Fruit fly (Drosophila melanogaster): ENCODE measurements around the gene Axn.

The Axn gene

DNA sequence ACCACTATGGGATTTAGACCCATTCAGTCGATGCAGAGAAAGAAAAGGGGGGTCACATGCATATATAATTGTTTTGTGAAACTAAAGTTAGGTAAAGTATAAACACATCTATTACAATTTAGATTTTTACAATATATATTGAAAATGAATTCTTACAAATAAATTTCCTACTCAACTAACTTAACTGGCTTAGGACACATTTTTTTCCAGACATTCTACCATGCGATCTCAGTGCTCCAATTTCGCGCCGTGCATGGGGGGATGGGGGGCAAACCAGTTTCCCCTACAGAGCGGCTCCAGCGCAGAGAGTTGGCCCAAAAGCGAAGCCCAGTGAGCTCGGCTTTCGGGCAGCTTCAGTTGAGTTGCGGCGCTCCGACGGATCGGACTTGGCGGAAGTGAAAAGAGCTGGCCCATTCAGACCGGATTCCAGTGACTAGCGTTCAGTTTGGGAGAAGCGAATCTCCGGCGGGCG, 39.5 kb upstream of the Axn start, which contains the start of gene CG7896:
Gene CG7896, plus strand, starts transcription at position 354 of the 472 bp plus-strand sequence.
- no peak for TF ChIP-seq Bgb (GFP tag; IDR thresholded peaks at IDR 0.05; ENCODE audit: partially characterized antibody)
- peak; percentile 67; the same call in 1 of the 2 replicates for TF ChIP-seq ranshi (GFP tag; IDR thresholded peaks at IDR 0.05)
- TF ChIP-seq tgo (GFP tag; IDR thresholded peaks at IDR 0.05) = peak; percentile 88
- TF ChIP-seq h (optimal IDR thresholded peaks at IDR 0.05) = no peak
- TF ChIP-seq fd3F (GFP tag; optimal IDR thresholded peaks at IDR 0.05) = peak; percentile 41
- no peak for TF ChIP-seq CG6654 (GFP tag; optimal IDR thresholded peaks at IDR 0.05)
- no peak for TF ChIP-seq run (tag; optimal IDR thresholded peaks at IDR 0.05)
- TF ChIP-seq CG6683 (GFP tag; optimal IDR thresholded peaks at IDR 0.05) = no peak
- no peak for TF ChIP-seq hbn (GFP tag; IDR thresholded peaks at IDR 0.05; ENCODE audit: partially characterized antibody)
- peak; percentile 55 for TF ChIP-seq CG10267 (tag; optimal IDR thresholded peaks at IDR 0.05)
- peak; percentile 59 for TF ChIP-seq fd96Cb (tag; optimal IDR thresholded peaks at IDR 0.05)
- 0 out of 2 replicates have a peak, but pooled peaks have one; percentile 52 for TF ChIP-seq Nf-YA (GFP tag; IDR thresholded peaks at IDR 0.05)
- TF ChIP-seq mam (GFP tag; optimal IDR thresholded peaks at IDR 0.05) = no peak
- peak; percentile 20 for TF ChIP-seq CG30431 (GFP tag; optimal IDR thresholded peaks at IDR 0.05)
- peak; percentile 69 for TF ChIP-seq CG14014 (GFP tag; IDR thresholded peaks at IDR 0.05)
- peak; percentile 27 for TF ChIP-seq CG12071 (GFP tag; optimal IDR thresholded peaks at IDR 0.05)
- no peak for TF ChIP-seq tup (GFP tag; optimal IDR thresholded peaks at IDR 0.05)
- no peak for TF ChIP-seq Poxn (GFP tag; IDR thresholded peaks at IDR 0.05)
- TF ChIP-seq CG3838 (GFP tag; optimal IDR thresholded peaks at IDR 0.05) = no peak
- peak; percentile 37 for TF ChIP-seq sqz (GFP tag; optimal IDR thresholded peaks at IDR 0.05)
- no peak for TF ChIP-seq CG12744 (GFP tag; optimal IDR thresholded peaks at IDR 0.05)
- TF ChIP-seq Xbp1 (GFP tag; optimal IDR thresholded peaks at IDR 0.05) = peak; percentile 64
- no peak for TF ChIP-seq Hey (tag; optimal IDR thresholded peaks at IDR 0.05)
- TF ChIP-seq crp (GFP tag; optimal IDR thresholded peaks at IDR 0.05) = peak in 1 of 2 experiments; percentile 11
- TF ChIP-seq maf-S (GFP tag; optimal IDR thresholded peaks at IDR 0.05) = no peak
- peak; percentile 71; the same call in 2 of the 3 replicates for TF ChIP-seq CG34422 (GFP tag; IDR thresholded peaks at IDR 0.05)
- TF ChIP-seq zf30C (GFP tag; optimal IDR thresholded peaks at IDR 0.05) = peak; percentile 75
- TF ChIP-seq trh (GFP tag; optimal IDR thresholded peaks at IDR 0.05) = no peak
- TF ChIP-seq Gsc (GFP tag; IDR thresholded peaks at IDR 0.05) = peak; percentile 62
- TF ChIP-seq Ada2b (GFP tag; IDR thresholded peaks at IDR 0.05) = peak; percentile 76
- no peak for TF ChIP-seq CrebB (tag; optimal IDR thresholded peaks at IDR 0.05)
- TF ChIP-seq grau (tag; optimal IDR thresholded peaks at IDR 0.05) = peak; percentile 69
- TF ChIP-seq CG2199 (GFP tag; IDR thresholded peaks at IDR 0.05) = no peak
- TF ChIP-seq CG17359 (tag; optimal IDR thresholded peaks at IDR 0.05) = peak; percentile 48
- peak; percentile 69 for TF ChIP-seq CG4424 (GFP tag; optimal IDR thresholded peaks at IDR 0.05)
- peak; percentile 71; the same call in 1 of the 2 replicates for TF ChIP-seq gsb (GFP tag; IDR thresholded peaks at IDR 0.05)
- TF ChIP-seq org-1 (GFP tag; optimal IDR thresholded peaks at IDR 0.05) = peak; percentile 63
- no peak for TF ChIP-seq HmgD (GFP tag; optimal IDR thresholded peaks at IDR 0.05)
- TF ChIP-seq tap (tag; optimal IDR thresholded peaks at IDR 0.05) = peak; percentile 48
- TF ChIP-seq pzg (GFP tag; optimal IDR thresholded peaks at IDR 0.05) = no peak
- peak; percentile 53 for TF ChIP-seq NfI (GFP tag; optimal IDR thresholded peaks at IDR 0.05)
- TF ChIP-seq Ets97D (GFP tag; optimal IDR thresholded peaks at IDR 0.05) = no peak
- TF ChIP-seq Nf-YC (tag; optimal IDR thresholded peaks at IDR 0.05) = peak; percentile 70
- 0 out of 2 replicates have a peak, but pooled peaks have one; percentile 22 for TF ChIP-seq rib (GFP tag; IDR thresholded peaks at IDR 0.05)
- peak; percentile 86; the same call in 3 of the 4 replicates for TF ChIP-seq chinmo (GFP tag; IDR thresholded peaks at IDR 0.05; ENCODE audit: partially characterized antibody)
- peak; percentile 62 for TF ChIP-seq CG15601 (tag; optimal IDR thresholded peaks at IDR 0.05)
- peak in 1 of 2 experiments; percentile 26 for TF ChIP-seq Trl (optimal IDR thresholded peaks at IDR 0.05)
- no peak for TF ChIP-seq Trl (GFP tag; optimal IDR thresholded peaks at IDR 0.05)
- no peak for TF ChIP-seq ap (GFP tag; IDR thresholded peaks at IDR 0.05)
- no peak for TF ChIP-seq pan (optimal IDR thresholded peaks at IDR 0.05)
- peak in 1 of 2 experiments; percentile 80 for TF ChIP-seq pan (GFP tag; optimal IDR thresholded peaks at IDR 0.05 in 1 of 2, IDR thresholded peaks at IDR 0.05 in 1 of 2)

All from whole organism, embryonic.